Fruit fly (Drosophila melanogaster) whole organism, embryonic: ENCODE results near the gene Hr4.
A peak's percentile ranks its signal among the peaks of the same experiment; 100 is the strongest.

Experiments
- CG10543 ChIP-seq: fragments of 200-800 bp; sonication (Bioruptor generic); optimal IDR thresholded peaks from 3 replicates; lab custom pipeline; 2017; ENCODE audit warnings: missing biosample characterization, mild to moderate bottlenecking, missing genetic modification characterization, moderate library complexity
- CG11398 ChIP-seq: fragments of 200-800 bp; sonication (Bioruptor generic); optimal IDR thresholded peaks from 2 replicates; lab custom pipeline; 2016; ENCODE audit warnings: missing biosample characterization, missing genetic modification characterization
- CG11456 ChIP-seq: fragments of 200-800 bp; sonication (Bioruptor generic); IDR thresholded peaks from 3 replicates; pipeline ENCODE4 v1.3.6; 2022; ENCODE audit warnings: missing biosample characterization, missing genetic modification characterization
- CG11560 ChIP-seq: fragments of 200-800 bp; sonication (Bioruptor generic); IDR thresholded peaks from 3 replicates; pipeline ENCODE4 v1.3.6; 2022; ENCODE audit warnings: missing biosample characterization, missing genetic modification characterization
- CG11696 ChIP-seq: fragments of 200-800 bp; sonication (Bioruptor generic); IDR thresholded peaks from 2 replicates; pipeline ENCODE4 v1.3.6; 2022; ENCODE audit warnings: missing biosample characterization, missing genetic modification characterization
- CG12942 ChIP-seq: fragments of 200-800 bp; sonication (Bioruptor generic); optimal IDR thresholded peaks from 3 replicates; lab custom pipeline; 2016; ENCODE audit warnings: missing biosample characterization, missing genetic modification characterization
- CG13894 ChIP-seq: fragments of 200-800 bp; sonication (Bioruptor generic); optimal IDR thresholded peaks from 3 replicates; lab custom pipeline; 2018; ENCODE audit warnings: missing biosample characterization, mild to moderate bottlenecking, missing genetic modification characterization, moderate library complexity
- CG14860 ChIP-seq: fragments of 200-800 bp; sonication (Bioruptor generic); IDR thresholded peaks from 3 replicates; pipeline ENCODE4 v1.3.6; 2022; ENCODE audit warnings: missing biosample characterization, missing genetic modification characterization; ENCODE audit not compliant: partially characterized antibody
- CG1602 ChIP-seq: fragments of 200-800 bp; sonication (Bioruptor generic); optimal IDR thresholded peaks from 3 replicates; lab custom pipeline; 2016; ENCODE audit warnings: missing biosample characterization, missing genetic modification characterization
- CG1603 ChIP-seq: fragments of 200-800 bp; sonication (Bioruptor generic); optimal IDR thresholded peaks from 2 replicates; lab custom pipeline; 2019; ENCODE audit warnings: missing biosample characterization, mild to moderate bottlenecking, missing genetic modification characterization, moderate library complexity
- CG17361 ChIP-seq: fragments of 200-800 bp; sonication (Bioruptor generic); IDR thresholded peaks from 3 replicates; pipeline ENCODE4 v1.3.6; 2022; ENCODE audit warnings: missing biosample characterization, missing genetic modification characterization
- CG1832 ChIP-seq: fragments of 200-800 bp; sonication (Bioruptor generic); optimal IDR thresholded peaks from 2 replicates; lab custom pipeline; 2017; ENCODE audit warnings: missing biosample characterization, mild to moderate bottlenecking, missing genetic modification characterization, inconsistent platforms
- CG2712 ChIP-seq: fragments of 200-800 bp; optimal IDR thresholded peaks from 3 replicates; lab custom pipeline; 2019; ENCODE audit warnings: missing biosample characterization, mild to moderate bottlenecking, missing genetic modification characterization, moderate library complexity
- CG3065 ChIP-seq: fragments of 200-800 bp; sonication (Bioruptor generic); optimal IDR thresholded peaks from 2 replicates; lab custom pipeline; 2016; ENCODE audit warnings: missing biosample characterization, missing genetic modification characterization
- CG31224 ChIP-seq: fragments of 200-800 bp; sonication (Bioruptor generic); IDR thresholded peaks from 2 replicates; pipeline ENCODE4 v1.3.6; 2022; ENCODE audit warnings: missing biosample characterization, missing genetic modification characterization
- CG31365 ChIP-seq: fragments of 200-800 bp; sonication (Bioruptor generic); optimal IDR thresholded peaks from 2 replicates; lab custom pipeline; 2018; ENCODE audit warnings: missing biosample characterization, mild to moderate bottlenecking, missing genetic modification characterization
- CG34224 ChIP-seq: fragments of 200-800 bp; sonication (Bioruptor generic); IDR thresholded peaks from 3 replicates; pipeline ENCODE4 v1.3.6; 2022; ENCODE audit warnings: missing biosample characterization, missing genetic modification characterization; ENCODE audit not compliant: partially characterized antibody
- CG4404 ChIP-seq: fragments of 200-800 bp; sonication (Bioruptor generic); IDR thresholded peaks from 2 replicates; pipeline ENCODE4 v1.3.6; 2022; ENCODE audit warnings: missing biosample characterization, missing genetic modification characterization
- CG4820 ChIP-seq: fragments of 200-800 bp; sonication (Bioruptor generic); optimal IDR thresholded peaks from 3 replicates; lab custom pipeline; 2016; ENCODE audit warnings: missing biosample characterization, missing genetic modification characterization
- CG5953 ChIP-seq: fragments of 200-800 bp; sonication (Bioruptor generic); IDR thresholded peaks from 2 replicates; pipeline ENCODE4 v1.3.6; 2022; ENCODE audit warnings: missing biosample characterization, missing genetic modification characterization
- CG6272 ChIP-seq: fragments of 200-800 bp; sonication (Bioruptor generic); IDR thresholded peaks from 2 replicates; pipeline ENCODE4 v1.3.6; 2022; ENCODE audit warnings: missing biosample characterization, missing genetic modification characterization
- CG6689 ChIP-seq: fragments of 200-800 bp; sonication (Bioruptor generic); IDR thresholded peaks from 2 replicates; pipeline ENCODE4 v1.3.6; 2022; ENCODE audit warnings: missing biosample characterization, missing genetic modification characterization
- CG7556 ChIP-seq: fragments of 200-800 bp; sonication (Bioruptor generic); optimal IDR thresholded peaks from 2 replicates; lab custom pipeline; 2017; ENCODE audit warnings: missing biosample characterization, mild to moderate bottlenecking, missing genetic modification characterization
- CG9817 ChIP-seq: fragments of 200-800 bp; sonication (Bioruptor generic); optimal IDR thresholded peaks from 2 replicates; lab custom pipeline; 2018; ENCODE audit warnings: missing biosample characterization, mild to moderate bottlenecking, missing genetic modification characterization, moderate library complexity
- Deaf1 ChIP-seq: fragments of 200-800 bp; optimal IDR thresholded peaks from 3 replicates; lab custom pipeline; 2019; ENCODE audit warnings: missing biosample characterization, mild to moderate bottlenecking, missing genetic modification characterization, moderate library complexity
- Dip3 ChIP-seq: fragments of 200-800 bp; sonication (Bioruptor generic); optimal IDR thresholded peaks from 3 replicates; lab custom pipeline; 2016; ENCODE audit warnings: missing biosample characterization, missing genetic modification characterization
- Dp ChIP-seq: fragments of 200-800 bp; sonication (Bioruptor generic); optimal IDR thresholded peaks from 2 replicates; lab custom pipeline; 2018; ENCODE audit warnings: missing biosample characterization, mild to moderate bottlenecking, missing genetic modification characterization, moderate library complexity
- Fer2 ChIP-seq: fragments of 200-800 bp; sonication (Bioruptor generic); optimal IDR thresholded peaks from 2 replicates; lab custom pipeline; 2018; ENCODE audit warnings: missing biosample characterization, mild to moderate bottlenecking, missing genetic modification characterization, moderate library complexity
- Max ChIP-seq: fragments of 200-800 bp; sonication (Bioruptor generic); optimal IDR thresholded peaks from 2 replicates; lab custom pipeline; 2016; ENCODE audit warnings: missing biosample characterization, mild to moderate bottlenecking, missing genetic modification characterization
- Mes4 ChIP-seq: fragments of 200-800 bp; sonication (Bioruptor generic); optimal IDR thresholded peaks from 2 replicates; lab custom pipeline; 2016; ENCODE audit warnings: missing biosample characterization, missing genetic modification characterization
- Tbp ChIP-seq: fragments of >200 bp; optimal IDR thresholded peaks from 2 replicates; lab custom pipeline; 2018; ENCODE audit warnings: missing biosample characterization, missing genetic modification characterization
- Vsx1 ChIP-seq: fragments of 200-800 bp; sonication (Bioruptor generic); optimal IDR thresholded peaks from 2 replicates; lab custom pipeline; 2017; ENCODE audit warnings: missing biosample characterization, mild to moderate bottlenecking, missing genetic modification characterization, missing genetic modification reagents
- bab2 ChIP-seq: fragments of 200-800 bp; sonication (Bioruptor generic); optimal IDR thresholded peaks from 2 replicates; lab custom pipeline; 2016; ENCODE audit warnings: missing biosample characterization, missing genetic modification characterization
- chinmo ChIP-seq: fragments of 200-800 bp; sonication (Bioruptor generic); IDR thresholded peaks from 4 replicates; pipeline ENCODE4 v1.3.6; 2022; ENCODE audit warnings: missing biosample characterization, missing genetic modification characterization; ENCODE audit not compliant: partially characterized antibody
- dan ChIP-seq: fragments of 200-800 bp; sonication (Bioruptor generic); IDR thresholded peaks from 2 replicates; pipeline ENCODE4 v1.3.6; 2022; ENCODE audit warnings: missing biosample characterization, missing genetic modification characterization
- disco-r ChIP-seq: fragments of 200-800 bp; sonication (Bioruptor generic); optimal IDR thresholded peaks from 2 replicates; lab custom pipeline; 2016; ENCODE audit warnings: missing biosample characterization, missing genetic modification characterization
- dm ChIP-seq: fragments of 200-800 bp; sonication (Bioruptor generic); optimal IDR thresholded peaks from 3 replicates; lab custom pipeline; 2016; ENCODE audit warnings: missing biosample characterization, missing genetic modification characterization
- esg ChIP-seq: fragments of 200-800 bp; sonication (Bioruptor generic); conservative IDR thresholded peaks from 2 replicates; pipeline ENCODE4 v1.3.6; 2022; ENCODE audit warnings: missing biosample characterization, missing genetic modification characterization
- exex ChIP-seq: fragments of 200-800 bp; sonication (Bioruptor generic); optimal IDR thresholded peaks from 4 replicates; lab custom pipeline; 2018; ENCODE audit warnings: missing biosample characterization, mild to moderate bottlenecking, missing genetic modification characterization, moderate library complexity
- ftz-f1 ChIP-seq: fragments of 200-800 bp; sonication (Bioruptor generic); optimal IDR thresholded peaks from 2 replicates; lab custom pipeline; 2016; ENCODE audit warnings: missing biosample characterization, missing genetic modification characterization
- ham ChIP-seq: fragments of 200-800 bp; sonication (Bioruptor generic); IDR thresholded peaks from 2 replicates; pipeline ENCODE4 v1.3.6; 2022; ENCODE audit warnings: missing biosample characterization, missing genetic modification characterization
- inv ChIP-seq: fragments of 200-800 bp; sonication (Bioruptor generic); IDR thresholded peaks from 2 replicates; pipeline ENCODE4 v1.3.6; 2022; ENCODE audit warnings: missing biosample characterization, missing genetic modification characterization; ENCODE audit not compliant: partially characterized antibody
- lab ChIP-seq: fragments of 200-800 bp; sonication (Bioruptor generic); optimal IDR thresholded peaks from 3 replicates; lab custom pipeline; 2017; ENCODE audit warnings: missing biosample characterization, missing genetic modification characterization, mild to moderate bottlenecking, moderate library complexity, missing genetic modification reagents
- mam ChIP-seq: fragments of 200-800 bp; sonication (Bioruptor generic); optimal IDR thresholded peaks from 3 replicates; lab custom pipeline; 2016; ENCODE audit warnings: missing biosample characterization, missing genetic modification characterization
- p53 ChIP-seq: fragments of 200-800 bp; sonication (Bioruptor generic); optimal IDR thresholded peaks from 2 replicates; lab custom pipeline; 2016; ENCODE audit warnings: missing biosample characterization, missing genetic modification characterization
- scrt ChIP-seq: fragments of 200-800 bp; sonication (Bioruptor generic); optimal IDR thresholded peaks from 2 replicates; lab custom pipeline; 2018; ENCODE audit warnings: missing biosample characterization, mild to moderate bottlenecking, missing genetic modification characterization, moderate library complexity
- sima ChIP-seq: fragments of 200-800 bp; sonication (Bioruptor generic); optimal IDR thresholded peaks from 2 replicates; lab custom pipeline; 2016; ENCODE audit warnings: missing biosample characterization, missing genetic modification characterization
- tll ChIP-seq, 2 experiments: fragments of 200-800 bp in 1 of 2; fragments of >200 bp in 1 of 2; sonication (Bioruptor generic) in 1 of 2; optimal IDR thresholded peaks; 2 replicates each; lab custom pipeline; 2017 to 2019; ENCODE audit warnings: missing biosample characterization in 2 of 2, missing genetic modification characterization in 2 of 2, mild to moderate bottlenecking in 1 of 2, moderate library complexity in 1 of 2
- vnd ChIP-seq: fragments of 200-800 bp; sonication (Bioruptor generic); IDR thresholded peaks from 3 replicates; pipeline ENCODE4 v1.3.6; 2022; ENCODE audit warnings: missing biosample characterization, missing genetic modification characterization; ENCODE audit not compliant: partially characterized antibody

Hr4 gene

DNA sequence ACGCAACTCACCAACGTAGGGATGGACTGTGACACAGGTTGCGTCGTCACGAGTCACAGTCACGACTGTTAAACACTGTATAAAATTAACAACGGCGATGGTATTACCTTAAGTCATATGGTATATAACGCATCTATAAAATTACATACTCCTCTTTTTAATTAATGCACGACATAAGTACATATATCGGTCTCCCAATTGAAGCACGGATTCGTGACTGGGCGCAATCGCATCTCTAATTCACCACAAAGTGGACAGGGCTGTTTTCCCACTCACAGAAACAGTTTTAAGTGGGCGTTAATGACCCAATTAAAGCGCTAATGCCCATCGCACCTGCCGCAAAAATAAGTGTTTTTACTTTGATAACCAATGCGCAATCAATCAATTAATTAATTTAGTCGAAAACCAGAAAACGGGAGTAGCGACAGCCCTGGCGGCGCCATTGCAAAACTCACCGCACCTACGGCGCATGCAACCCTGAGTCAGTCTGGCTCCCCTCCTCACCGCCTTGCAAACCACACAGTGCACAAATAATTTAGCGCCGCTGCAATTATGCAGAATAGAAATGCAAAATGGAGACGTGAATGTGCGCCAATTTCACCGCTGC is 99.7 kb downstream of the Hr4 start, which contains the start of gene CG4313 (continued):
- peak; percentile 64; the same call in 2 of the 3 replicates for TF ChIP-seq CG11560 (tag; lab: Robert Waterston, UW)
- TF ChIP-seq Fer2 (tag; lab: Kevin White, UChicago) = peak; percentile 50
- peak; percentile 60 for TF ChIP-seq Mes4
- TF ChIP-seq CG1832 (GFP tag; lab: Kevin White, UChicago) = no peak
- TF ChIP-seq CG7556 = peak; percentile 56
- TF ChIP-seq exex (tag; lab: Kevin White, UChicago) = no peak
- TF ChIP-seq dan (GFP tag; lab: Robert Waterston, UW) = 0 out of 2 replicates have a peak, but pooled peaks have one; percentile 31
- no peak for TF ChIP-seq ftz-f1 (GFP tag; lab: Kevin White, UChicago)
- TF ChIP-seq CG9817 (tag; lab: Kevin White, UChicago) = peak; percentile 80
- TF ChIP-seq CG14860 = peak; percentile 88
- TF ChIP-seq lab (GFP tag; lab: Kevin White, UChicago) = peak; percentile 63
- peak; percentile 89 for TF ChIP-seq inv (GFP tag; lab: Robert Waterston, UW)
- TF ChIP-seq CG2712 = peak; percentile 71
- peak; percentile 69 for TF ChIP-seq p53 (GFP tag; lab: Kevin White, UChicago)
- peak; percentile 60 for TF ChIP-seq CG13894 (tag; lab: Kevin White, UChicago)
- TF ChIP-seq Deaf1 (tag; lab: Kevin White, UChicago) = peak; percentile 36
- peak; percentile 76 for TF ChIP-seq CG6272
- peak; percentile 71 for TF ChIP-seq CG11398
- peak; percentile 56; the same call in 1 of the 2 replicates for TF ChIP-seq CG31224 (GFP tag; lab: Robert Waterston, UW)
- no peak for TF ChIP-seq Vsx1 (GFP tag; lab: Kevin White, UChicago)
- peak; percentile 82 for TF ChIP-seq CG10543 (GFP tag; lab: Kevin White, UChicago)
- TF ChIP-seq Tbp (GFP tag; lab: Kevin White, UChicago) = no peak
- peak; percentile 56 for TF ChIP-seq Max (GFP tag; lab: Kevin White, UChicago)
- TF ChIP-seq CG6689 (GFP tag; lab: Robert Waterston, UW) = peak; percentile 67
- TF ChIP-seq CG4404 = peak; percentile 62
- no peak for TF ChIP-seq CG31365 (tag; lab: Kevin White, UChicago)
- peak; percentile 67 for TF ChIP-seq CG1602 (GFP tag; lab: Kevin White, UChicago)
- peak; percentile 75 for TF ChIP-seq bab2 (GFP tag; lab: Kevin White, UChicago)
- peak; percentile 44 for TF ChIP-seq scrt (GFP tag; lab: Kevin White, UChicago)
- peak; percentile 46 for TF ChIP-seq CG12942
- TF ChIP-seq CG11696 = no peak
- peak; percentile 65 for TF ChIP-seq CG4820 (GFP tag; lab: Kevin White, UChicago)
- no peak for TF ChIP-seq CG5953 (GFP tag; lab: Robert Waterston, UW)
- TF ChIP-seq tll (GFP tag; optimal IDR thresholded peaks at IDR 0.05; lab: Kevin White, UChicago) = peak in 1 of 2 experiments; percentile 34
- TF ChIP-seq CG17361 (GFP tag; lab: Robert Waterston, UW) = peak; percentile 79
- no peak for TF ChIP-seq CG3065
- TF ChIP-seq CG34224 (GFP tag; lab: Robert Waterston, UW) = peak; percentile 89
- no peak for TF ChIP-seq ham (GFP tag; lab: Robert Waterston, UW)
- peak; percentile 67; the same call in 2 of the 3 replicates for TF ChIP-seq CG11456 (GFP tag; lab: Robert Waterston, UW)
- peak; percentile 72 for TF ChIP-seq Dip3 (GFP tag; lab: Kevin White, UChicago)
- peak; percentile 61 for TF ChIP-seq disco-r (GFP tag; lab: Kevin White, UChicago)
- peak; percentile 80 for TF ChIP-seq CG1603
- peak; percentile 87 for TF ChIP-seq mam (GFP tag; lab: Kevin White, UChicago)
- TF ChIP-seq vnd (GFP tag; lab: Robert Waterston, UW) = peak; percentile 91
- TF ChIP-seq dm (GFP tag; lab: Kevin White, UChicago) = peak; percentile 51
- TF ChIP-seq Dp (GFP tag; lab: Kevin White, UChicago) = no peak
- peak; percentile 41; the same call in 1 of the 4 replicates for TF ChIP-seq chinmo (GFP tag; lab: Robert Waterston, UW)
- peak; percentile 34; the same call in 1 of the 2 replicates for TF ChIP-seq esg (GFP tag; lab: Robert Waterston, UW)
- TF ChIP-seq sima = no peak
